Worm (Caenorhabditis elegans): Measurements from ENCODE around the gene C07D8.6.

Gene C07D8.6

ce11 chrX:7303115-7303514, 38.2 kb upstream of the C07D8.6 start:
- TF ChIP-seq F52B5.7 (tag; optimal IDR thresholded peaks at IDR 0.05): no peak
- no peak for TF ChIP-seq tbx-9 (tag; optimal IDR thresholded peaks at IDR 0.05; ENCODE audit: borderline replicate concordance)
- no peak for TF ChIP-seq hmg-20 (GFP tag; IDR thresholded peaks at IDR 0.05)
- TF ChIP-seq xnd-1 (tag; optimal IDR thresholded peaks at IDR 0.05): no peak
- TF ChIP-seq ama-1 (optimal IDR thresholded peaks at IDR 0.05): no peak
- no peak for TF ChIP-seq ama-1 (GFP tag; optimal IDR thresholded peaks at IDR 0.05)
- no peak for TF ChIP-seq bed-1 (GFP tag; IDR thresholded peaks at IDR 0.05)
- TF ChIP-seq D2030.7 (GFP tag; IDR thresholded peaks at IDR 0.05): no peak
- TF ChIP-seq nhr-80 (tag; optimal IDR thresholded peaks at IDR 0.05): peak; percentile 59

ce11 chrX:7305520-7306186, 35.7 kb upstream of the C07D8.6 start, which contains the start of gene sur-5:
TSS of gene sur-5 (minus strand) at chrX:7305570.
- TF ChIP-seq lin-54 (GFP tag; optimal IDR thresholded peaks at IDR 0.05) (no peak), atf-7 (tag; optimal IDR thresholded peaks at IDR 0.05) (peak; percentile 13), lin-40 (tag; optimal IDR thresholded peaks at IDR 0.05) (peak; percentile 19), attf-6 (GFP tag; IDR thresholded peaks at IDR 0.05) (no peak), nhr-80 (tag; optimal IDR thresholded peaks at IDR 0.05) (peak; percentile 84), nhr-90 (tag; optimal IDR thresholded peaks at IDR 0.05) (peak; percentile 4)

- TF ChIP-seq hsf-1 (GFP tag; IDR thresholded peaks at IDR 0.05): no peak
- peak; percentile 68; the same call in 1 of the 2 replicates for TF ChIP-seq lin-26 (GFP tag; IDR thresholded peaks at IDR 0.05)
- peak; percentile 58 for TF ChIP-seq K12H6.12 (tag; optimal IDR thresholded peaks at IDR 0.05)
- TF ChIP-seq ZK185.1 (tag; optimal IDR thresholded peaks at IDR 0.05; ENCODE audit: poor library complexity, severe bottlenecking): peak; percentile 37
- peak; percentile 5 for TF ChIP-seq somi-1 (GFP tag; optimal IDR thresholded peaks at IDR 0.05)
- no peak for TF ChIP-seq attf-3 (GFP tag; conservative IDR thresholded peaks at IDR 0.05)
- TF ChIP-seq zfh-2 (GFP tag; conservative IDR thresholded peaks at IDR 0.05): peak; percentile 86
- no peak for TF ChIP-seq mel-28 (tag; optimal IDR thresholded peaks at IDR 0.05; ENCODE audit: borderline replicate concordance)
- no peak for TF ChIP-seq F49E8.2 (tag; optimal IDR thresholded peaks at IDR 0.05; ENCODE audit: insufficient read depth)
- TF ChIP-seq lir-1 (GFP tag; conservative IDR thresholded peaks at IDR 0.05): 0 out of 2 replicates have a peak, but pooled peaks have one; percentile 16
- peak; percentile 34 for TF ChIP-seq chd-7 (tag; optimal IDR thresholded peaks at IDR 0.05)
- TF ChIP-seq egl-18 (GFP tag; IDR thresholded peaks at IDR 0.05): no peak
- TF ChIP-seq rcor-1 (GFP tag; IDR thresholded peaks at IDR 0.05): 0 out of 2 replicates have a peak, but pooled peaks have one; percentile 40
- no peak for TF ChIP-seq nhr-120 (GFP tag; IDR thresholded peaks at IDR 0.05)
- peak; percentile 48; the same call in 1 of the 2 replicates for TF ChIP-seq dox-1 (GFP tag; IDR thresholded peaks at IDR 0.05)
- TF ChIP-seq lin-35 (GFP tag; optimal IDR thresholded peaks at IDR 0.05): peak in 1 of 3 experiments; percentile 47
- peak; percentile 65 for TF ChIP-seq lin-40 (tag; optimal IDR thresholded peaks at IDR 0.05)
- no peak for TF ChIP-seq Y95B8A.8 (GFP tag; IDR thresholded peaks at IDR 0.05)
- TF ChIP-seq mcd-1 (GFP tag; IDR thresholded peaks at IDR 0.05): peak; percentile 33; the same call in 1 of the 2 replicates
- TF ChIP-seq cebp-1 (GFP tag; IDR thresholded peaks at IDR 0.05): no peak
- peak; percentile 47 for TF ChIP-seq cebp-1 (tag; optimal IDR thresholded peaks at IDR 0.05)
- peak; percentile 25 for TF ChIP-seq ceh-27 (GFP tag; optimal IDR thresholded peaks at IDR 0.05)
- peak; percentile 57; the same call in 1 of the 2 replicates for TF ChIP-seq hmg-1.2 (GFP tag; IDR thresholded peaks at IDR 0.05)
- 0 out of 2 replicates have a peak, but pooled peaks have one; percentile 31 for TF ChIP-seq Y67H2A.10 (GFP tag; conservative IDR thresholded peaks at IDR 0.05)
- TF ChIP-seq snpc-4 (GFP tag; optimal IDR thresholded peaks at IDR 0.05): no peak
- TF ChIP-seq snpc-4 (tag; optimal IDR thresholded peaks at IDR 0.05): peak in 3 of 4 experiments; percentile 3 to 7 (median 5)
- peak; percentile 58; the same call in 1 of the 2 replicates for TF ChIP-seq K11D2.4 (GFP tag; IDR thresholded peaks at IDR 0.05)
- TF ChIP-seq gei-17 (GFP tag; optimal IDR thresholded peaks at IDR 0.05): peak; percentile 11
Observed at ce11 chrX:7306434-7306833, 34.9 kb upstream of the C07D8.6 start.
